Worm (Caenorhabditis elegans): ENCODE measurements around the gene eat-3.

Gene eat-3

DNA sequence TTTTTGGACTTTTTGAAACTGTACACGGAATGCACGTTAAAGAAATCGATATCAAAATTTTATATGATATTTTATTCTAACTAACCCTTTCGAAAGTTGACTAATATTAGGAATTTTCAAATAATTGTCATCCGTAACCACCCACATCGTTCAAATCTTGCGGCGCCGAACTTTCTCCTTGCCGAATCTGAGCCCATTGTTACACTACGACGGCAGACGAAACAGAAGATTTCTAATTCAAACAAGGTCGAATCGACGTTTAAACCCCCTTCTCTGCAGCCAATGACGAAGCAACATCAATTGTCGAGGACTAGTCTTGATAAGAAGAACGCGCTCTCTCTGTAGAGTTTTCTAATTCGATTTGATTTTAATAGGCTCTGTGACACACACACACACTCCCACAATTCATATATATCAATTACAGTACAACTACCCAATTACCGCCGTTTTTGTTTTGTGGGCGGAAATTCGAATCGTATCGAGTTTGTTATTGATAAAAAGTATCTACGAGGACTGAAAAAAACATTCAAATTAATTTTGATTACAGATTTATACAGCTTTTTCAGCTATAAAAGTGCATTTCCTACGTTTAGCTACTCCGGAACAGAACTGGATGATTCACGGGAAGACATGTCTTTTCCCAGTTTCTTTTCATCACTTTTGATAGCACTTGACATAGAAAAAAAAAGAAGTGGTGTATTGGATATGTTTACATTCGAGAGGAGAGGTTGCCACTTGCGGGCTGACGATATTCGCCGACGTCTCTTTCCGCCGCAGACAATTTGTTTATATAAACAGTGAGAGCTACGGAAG lies 40.1 kb upstream of the eat-3 start:
- TF ChIP-seq pha-4 (tag; optimal IDR thresholded peaks at IDR 0.05) = no peak
- no peak for TF ChIP-seq sox-2 (GFP tag; IDR thresholded peaks at IDR 0.05)
- TF ChIP-seq che-1 (tag; optimal IDR thresholded peaks at IDR 0.05) = no peak
- TF ChIP-seq hlh-13 (GFP tag; optimal IDR thresholded peaks at IDR 0.05) = no peak
- TF ChIP-seq ceh-22 (tag; optimal IDR thresholded peaks at IDR 0.05) = peak; percentile 9
- no peak for TF ChIP-seq ceh-45 (GFP tag; IDR thresholded peaks at IDR 0.05)
- TF ChIP-seq unc-55 (GFP tag; optimal IDR thresholded peaks at IDR 0.05) = no peak
- peak; percentile 14 for TF ChIP-seq nfya-1 (tag; optimal IDR thresholded peaks at IDR 0.05)
- no peak for TF ChIP-seq ref-2 (tag; optimal IDR thresholded peaks at IDR 0.05)
- TF ChIP-seq Y22D7AL.16 (tag; optimal IDR thresholded peaks at IDR 0.05) = no peak
- TF ChIP-seq tbx-2 (tag; optimal IDR thresholded peaks at IDR 0.05) = peak; percentile 31
- peak; percentile 47 for TF ChIP-seq ceh-34 (tag; optimal IDR thresholded peaks at IDR 0.05)
- TF ChIP-seq pqm-1 (tag; optimal IDR thresholded peaks at IDR 0.05) = no peak
- peak; percentile 23 for TF ChIP-seq pax-1 (tag; optimal IDR thresholded peaks at IDR 0.05)
- no peak for TF ChIP-seq gmeb-2 (tag; optimal IDR thresholded peaks at IDR 0.05)
- TF ChIP-seq ceh-14 (tag; optimal IDR thresholded peaks at IDR 0.05) = no peak
- TF ChIP-seq ztf-16 (tag; optimal IDR thresholded peaks at IDR 0.05) = no peak
- no peak for TF ChIP-seq ceh-2 (tag; optimal IDR thresholded peaks at IDR 0.05)
- no peak for TF ChIP-seq odd-2 (tag; optimal IDR thresholded peaks at IDR 0.05)
- no peak for TF ChIP-seq unc-3 (GFP tag; conservative IDR thresholded peaks at IDR 0.05)
- no peak for TF ChIP-seq unc-3 (tag; optimal IDR thresholded peaks at IDR 0.05)

DNA sequence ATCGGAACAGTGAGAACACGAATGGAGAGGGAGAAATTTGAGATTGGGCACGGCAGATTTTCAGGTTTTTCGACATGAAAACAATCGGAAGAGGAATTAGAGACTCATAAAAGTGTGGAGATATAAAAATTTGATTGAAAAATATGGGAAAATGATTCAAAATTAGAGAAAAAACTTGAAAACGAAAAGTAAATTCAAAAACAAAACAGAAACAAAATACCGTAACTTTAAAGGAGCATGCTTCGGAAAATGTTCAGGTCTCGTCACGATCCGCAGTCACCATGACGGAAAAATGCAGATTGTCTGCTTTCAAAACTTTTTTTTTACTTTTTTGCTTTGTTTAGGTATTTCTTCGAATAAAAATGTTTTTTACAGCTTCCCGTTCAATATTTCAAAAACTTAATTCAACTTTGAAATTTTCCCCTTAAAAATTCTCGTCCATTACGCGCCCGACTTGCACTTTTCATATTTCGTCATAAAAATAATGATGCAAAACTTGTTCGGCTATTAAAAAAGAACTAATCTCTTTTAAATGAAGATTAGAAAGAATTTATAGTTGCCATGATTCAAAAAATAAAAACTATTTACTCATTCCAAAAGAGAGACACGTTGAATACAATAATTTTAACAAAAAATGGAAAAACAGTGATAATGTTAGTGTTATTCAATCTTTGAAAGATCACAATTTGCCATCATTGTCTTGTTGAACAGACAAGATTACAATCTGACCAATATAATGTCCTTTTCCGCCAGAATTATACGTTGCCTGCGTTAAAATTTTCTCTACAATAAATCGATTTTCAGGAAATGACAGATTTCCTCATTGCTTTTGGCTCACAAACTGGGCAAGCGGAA lies 39.3 kb upstream of the eat-3 start, which contains the start of gene mtrr-1:
Gene mtrr-1, plus strand, starts transcription at position 805 of the 855 bp plus-strand sequence.
- TF ChIP-seq ama-1 (optimal IDR thresholded peaks at IDR 0.05) (peak; percentile 64), elt-2 (tag; optimal IDR thresholded peaks at IDR 0.05) (no peak)

DNA sequence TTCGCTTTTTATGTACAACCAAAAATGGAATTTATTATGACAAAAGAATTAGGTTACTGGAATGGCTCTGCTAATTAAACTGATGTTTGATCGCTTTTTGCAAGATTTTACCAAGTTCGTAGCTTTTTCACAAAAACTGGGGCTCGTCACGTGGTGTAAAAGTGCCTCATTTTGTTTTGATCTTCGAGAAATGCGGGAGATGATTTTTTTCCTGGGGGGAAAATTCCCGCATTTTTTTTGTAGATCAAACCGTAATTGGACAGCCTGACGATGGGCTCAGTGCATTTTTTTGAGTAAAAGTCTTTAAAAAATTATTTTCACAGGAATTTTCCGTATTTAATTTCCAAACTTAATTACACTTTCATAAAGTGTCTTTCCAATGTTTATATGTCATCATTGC lies 35.5 kb upstream of the eat-3 start:
- no peak for TF ChIP-seq tbx-7 (tag; optimal IDR thresholded peaks at IDR 0.05)
- no peak for TF ChIP-seq rnt-1 (tag; optimal IDR thresholded peaks at IDR 0.05)
- no peak for TF ChIP-seq ceh-14 (tag; optimal IDR thresholded peaks at IDR 0.05)
- no peak for TF ChIP-seq zip-5 (tag; optimal IDR thresholded peaks at IDR 0.05)
- no peak for TF ChIP-seq tbx-2 (tag; optimal IDR thresholded peaks at IDR 0.05)
- TF ChIP-seq unc-86 (tag; optimal IDR thresholded peaks at IDR 0.05) = no peak
- no peak for TF ChIP-seq dve-1 (tag; optimal IDR thresholded peaks at IDR 0.05)

- TF ChIP-seq Y22D7AL.16 (tag; optimal IDR thresholded peaks at IDR 0.05) (no peak), zip-5 (tag; optimal IDR thresholded peaks at IDR 0.05) (no peak), elt-2 (tag; optimal IDR thresholded peaks at IDR 0.05) (peak; percentile 94), F13H6.1 (tag; optimal IDR thresholded peaks at IDR 0.05) (no peak), nhr-11 (tag; optimal IDR thresholded peaks at IDR 0.05) (no peak), lin-11 (tag; optimal IDR thresholded peaks at IDR 0.05) (no peak), ceh-31 (tag; optimal IDR thresholded peaks at IDR 0.05) (no peak)
Measured at ce11 chrII:9291632-9292031, 33.0 kb upstream of the eat-3 start, which contains the start of gene acs-7. TSS of gene acs-7 (plus strand) at chrII:9292017.

ce11 chrII:9295678-9296077 lies 29.0 kb upstream of the eat-3 start, which contains the start of gene C01G6.9:
TSS of gene C01G6.9 (minus strand) at chrII:9295818.
- no peak for TF ChIP-seq unc-42 (tag; optimal IDR thresholded peaks at IDR 0.05)
- TF ChIP-seq fkh-6 (tag; optimal IDR thresholded peaks at IDR 0.05) = no peak
- no peak for TF ChIP-seq zip-5 (tag; optimal IDR thresholded peaks at IDR 0.05)
- TF ChIP-seq hlh-8 (tag; optimal IDR thresholded peaks at IDR 0.05) = no peak
- no peak for TF ChIP-seq pat-9 (tag; optimal IDR thresholded peaks at IDR 0.05)
- TF ChIP-seq odd-2 (tag; optimal IDR thresholded peaks at IDR 0.05) = no peak
- no peak for TF ChIP-seq ttx-3 (tag; optimal IDR thresholded peaks at IDR 0.05)
- TF ChIP-seq ceh-14 (tag; optimal IDR thresholded peaks at IDR 0.05) = no peak
- TF ChIP-seq pqm-1 (tag; optimal IDR thresholded peaks at IDR 0.05) = no peak
- no peak for TF ChIP-seq nfya-1 (tag; optimal IDR thresholded peaks at IDR 0.05)

Data from whole organism, late embryonic.